Worm (Caenorhabditis elegans) whole organism, mixed stage, embryonic: ENCODE measurements around the gene K12H6.6.

Source experiments
- ceh-83 ChIP-seq: fragments of 200-800 bp; sonication (Bioruptor generic); optimal IDR thresholded peaks from 2 replicates; lab custom pipeline; 2018; ENCODE audit warnings: mild to moderate bottlenecking, missing genetic modification characterization, missing compliant biosample characterization
- elt-1 ChIP-seq: sonication (generic microtip); optimal IDR thresholded peaks from 2 replicates; lab custom pipeline; 2017; ENCODE audit warnings: missing genetic modification characterization, mild to moderate bottlenecking, missing compliant biosample characterization, antibody characterized with exemption, moderate library complexity, borderline replicate concordance; ENCODE audit not compliant: insufficient read depth
- elt-3 ChIP-seq: fragments of 150-350 bp; optimal IDR thresholded peaks from 2 replicates; lab custom pipeline; 2014; ENCODE audit warnings: missing biosample characterization, missing genetic modification characterization
- lin-13 ChIP-seq: fragments of 150-350 bp; optimal IDR thresholded peaks from 2 replicates; lab custom pipeline; 2014; ENCODE audit warnings: missing biosample characterization, missing genetic modification characterization
- mep-1 ChIP-seq: fragments of 150-350 bp; optimal IDR thresholded peaks from 2 replicates; lab custom pipeline; 2017; ENCODE audit warnings: missing biosample characterization, missing genetic modification reagents, missing genetic modification characterization, inconsistent platforms
- nhr-28 ChIP-seq: fragments of 150-350 bp; optimal IDR thresholded peaks from 2 replicates; lab custom pipeline; 2014; ENCODE audit warnings: missing biosample characterization, missing genetic modification characterization
- pha-4 ChIP-seq: fragments of 150-350 bp; optimal IDR thresholded peaks from 2 replicates; lab custom pipeline; 2018; ENCODE audit warnings: missing biosample characterization, missing genetic modification reagents, missing genetic modification characterization
- snpc-4 ChIP-seq: fragments of 150-350 bp; optimal IDR thresholded peaks from 2 replicates; lab custom pipeline; 2014; ENCODE audit warnings: missing biosample characterization, missing genetic modification characterization
- sptf-1 ChIP-seq: sonication (generic microtip); optimal IDR thresholded peaks from 2 replicates; lab custom pipeline; 2017; ENCODE audit warnings: mild to moderate bottlenecking, missing genetic modification characterization, moderate library complexity, missing compliant biosample characterization
- unc-39 ChIP-seq: fragments of 150-350 bp; optimal IDR thresholded peaks from 2 replicates; lab custom pipeline; 2014; ENCODE audit warnings: missing biosample characterization, missing genetic modification characterization
- unc-62 ChIP-seq: fragments of 150-350 bp; optimal IDR thresholded peaks from 2 replicates; lab custom pipeline; 2014; ENCODE audit warnings: missing biosample characterization, missing genetic modification reagents, missing genetic modification characterization
- zip-8 ChIP-seq: fragments of 150-350 bp; optimal IDR thresholded peaks from 2 replicates; lab custom pipeline; 2014; ENCODE audit warnings: missing biosample characterization, missing genetic modification characterization
- ztf-11 ChIP-seq: fragments of 150-350 bp; optimal IDR thresholded peaks from 2 replicates; lab custom pipeline; 2014; ENCODE audit warnings: missing biosample characterization, missing genetic modification characterization

DNA sequence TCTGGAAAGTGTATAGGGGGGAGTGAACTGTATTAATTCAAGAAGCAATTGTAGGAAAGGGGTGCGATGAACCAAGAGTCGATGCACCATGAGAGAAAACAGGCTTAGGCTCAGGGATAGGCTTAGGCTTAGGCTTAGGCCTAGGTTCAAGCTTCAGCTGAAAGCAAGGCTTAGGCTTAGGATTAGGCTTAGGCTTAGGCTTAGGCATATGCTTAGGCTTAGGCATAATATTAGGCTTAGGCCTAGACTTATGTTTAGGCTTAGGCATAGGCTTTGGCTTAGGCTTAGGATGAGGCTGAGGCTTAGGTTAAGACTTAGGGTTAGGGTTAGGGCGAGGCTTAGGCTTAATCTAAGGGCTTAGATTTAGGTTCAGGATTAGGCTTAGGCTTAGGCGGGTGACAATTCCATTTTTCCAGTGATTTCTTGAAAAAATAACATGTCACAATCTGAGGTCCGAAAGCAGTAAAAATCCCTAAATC lies 31.6 kb upstream of the K12H6.6 start:
- TF ChIP-seq pha-4 (tag; lab: Kevin White, UChicago), result no peak
- no peak for TF ChIP-seq unc-39 (tag; lab: Kevin White, UChicago)
- TF ChIP-seq elt-1 (tag; lab: Kevin White, UChicago), result no peak
- no peak for TF ChIP-seq lin-13 (tag; lab: Kevin White, UChicago)
- TF ChIP-seq ceh-83 (GFP tag; lab: Kevin White, UChicago), result no peak
- TF ChIP-seq unc-62 (GFP tag; lab: Kevin White, UChicago), result no peak
- TF ChIP-seq mep-1 (tag; lab: Kevin White, UChicago), result no peak
- no peak for TF ChIP-seq sptf-1
- no peak for TF ChIP-seq elt-3 (tag; lab: Kevin White, UChicago)
- TF ChIP-seq snpc-4, result no peak
- no peak for TF ChIP-seq ztf-11 (tag; lab: Kevin White, UChicago)
- TF ChIP-seq zip-8 (tag; lab: Kevin White, UChicago), result no peak
- TF ChIP-seq nhr-28, result no peak
